Worm (Caenorhabditis elegans) whole organism, L4 larva: ENCODE results near the gene ZK856.16.

Experiments used
- T26A8.4 ChIP-seq: fragments of 200-800 bp; sonication (Bioruptor generic); IDR thresholded peaks from 2 replicates; pipeline ENCODE4 v1.3.6; 2022; ENCODE audit warnings: missing genetic modification characterization, missing compliant biosample characterization
- aly-2 ChIP-seq: sonication (generic microtip); optimal IDR thresholded peaks from 2 replicates; lab custom pipeline; 2018; ENCODE audit warnings: missing biosample characterization, missing genetic modification characterization
- ceh-82 ChIP-seq: sonication (generic microtip); optimal IDR thresholded peaks from 2 replicates; lab custom pipeline; 2017; ENCODE audit warnings: missing biosample characterization, missing genetic modification characterization
- dpl-1 ChIP-seq: fragments of 150-350 bp; optimal IDR thresholded peaks from 2 replicates; lab custom pipeline; 2014; ENCODE audit warnings: missing biosample characterization, missing genetic modification reagents, missing genetic modification characterization
- hlh-11 ChIP-seq: fragments of 200-800 bp; sonication (Bioruptor generic); optimal IDR thresholded peaks from 2 replicates; lab custom pipeline; 2018; ENCODE audit warnings: mild to moderate bottlenecking, missing genetic modification characterization, missing compliant biosample characterization
- lin-39 ChIP-seq: fragments of 150-350 bp; optimal IDR thresholded peaks from 2 replicates; lab custom pipeline; 2014; ENCODE audit warnings: missing biosample characterization, missing genetic modification reagents, missing genetic modification characterization
- nhr-76 ChIP-seq: fragments of 150-350 bp; optimal IDR thresholded peaks from 2 replicates; lab custom pipeline; 2014; ENCODE audit warnings: missing biosample characterization, missing genetic modification characterization
- pha-4 ChIP-seq, 2 experiments: fragments of 150-350 bp in 1 of 2; fragments of 200-800 bp in 1 of 2; sonication (Bioruptor generic) in 1 of 2; IDR thresholded peaks in 1 of 2; optimal IDR thresholded peaks in 1 of 2; 2 replicates each; pipeline versions ENCODE4 v1.3.6 to Lab custom; 2014 to 2022; ENCODE audit warnings: missing genetic modification characterization in 2 of 2, missing genetic modification reagents in 2 of 2, missing biosample characterization in 1 of 2, missing compliant biosample characterization in 1 of 2
- unc-39 ChIP-seq: sonication (generic microtip); optimal IDR thresholded peaks from 2 replicates; lab custom pipeline; 2017; ENCODE audit warnings: missing biosample characterization, missing genetic modification characterization
- unc-62 ChIP-seq, 3 experiments: fragments of 150-350 bp in 1 of 3; sonication (generic microtip); optimal IDR thresholded peaks in 2 of 3; peaks in 1 of 3; 1 replicate in 1 of 3; 2 replicates in 2 of 3; lab custom pipeline; 2014 to 2017; ENCODE audit warnings: missing biosample characterization in 3 of 3, missing genetic modification characterization in 3 of 3, missing genetic modification reagents in 3 of 3, missing genotype in 1 of 3
- zip-2 ChIP-seq: fragments of 150-350 bp; optimal IDR thresholded peaks from 2 replicates; lab custom pipeline; 2014; ENCODE audit warnings: missing biosample characterization, missing genetic modification characterization
- ztf-11 ChIP-seq: fragments of 150-350 bp; optimal IDR thresholded peaks from 2 replicates; lab custom pipeline; 2014; ENCODE audit warnings: missing biosample characterization, missing genetic modification characterization

DNA sequence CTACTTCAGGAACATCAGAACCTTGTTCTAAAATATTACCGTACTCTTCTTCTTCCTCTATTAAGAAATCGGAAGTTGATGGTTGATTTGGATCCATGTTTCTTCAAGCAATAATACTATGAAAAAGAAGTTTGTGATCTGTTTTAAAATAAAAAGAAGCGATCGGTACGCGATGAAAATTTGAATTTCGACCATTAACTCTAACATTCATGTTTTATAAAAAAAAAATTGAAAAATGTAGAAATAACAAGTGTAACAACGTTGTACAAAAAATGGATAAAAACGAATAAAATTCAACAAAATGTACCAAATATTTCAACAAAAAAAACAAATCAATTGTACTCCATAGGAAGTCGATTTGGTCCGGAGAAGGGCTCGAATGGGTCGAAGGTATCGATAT is 4.9 kb upstream of the ZK856.16 start, which contains the start of gene tftc-3:
- no peak for TF ChIP-seq unc-39 (tag; lab: Kevin White, UChicago)
- no peak for TF ChIP-seq aly-2 (tag; lab: Kevin White, UChicago)
- TF ChIP-seq pha-4 (GFP tag; IDR thresholded peaks at IDR 0.05; lab: Robert Waterston, UW) = no peak
- TF ChIP-seq pha-4 (tag; optimal IDR thresholded peaks at IDR 0.05; lab: Kevin White, UChicago) = no peak
- TF ChIP-seq hlh-11 (tag; lab: Kevin White, UChicago) = no peak
- no peak for TF ChIP-seq nhr-76 (tag; lab: Kevin White, UChicago)
- TF ChIP-seq unc-62 (GFP tag; optimal IDR thresholded peaks at IDR 0.05 in 1 of 2; lab: Kevin White, UChicago) = no peak
- TF ChIP-seq unc-62 (tag; optimal IDR thresholded peaks at IDR 0.05; lab: Kevin White, UChicago) = no peak
- TF ChIP-seq ceh-82 (tag; lab: Kevin White, UChicago) = no peak
- TF ChIP-seq lin-39 (tag; lab: Kevin White, UChicago) = no peak
- no peak for TF ChIP-seq dpl-1 (GFP tag; lab: Kevin White, UChicago)
- no peak for TF ChIP-seq T26A8.4
- no peak for TF ChIP-seq zip-2 (tag; lab: Kevin White, UChicago)
- no peak for TF ChIP-seq ztf-11 (tag; lab: Kevin White, UChicago)
